Fruit fly (Drosophila melanogaster) whole organism, embryonic: ENCODE data around the gene CG2685.
A peak's percentile ranks its signal among the peaks of the same experiment; 100 is the strongest.

ENCODE experiments used
- Adf1 ChIP-seq: fragments of 200-800 bp; sonication (Bioruptor generic); IDR thresholded peaks from 2 replicates; pipeline ENCODE4 v1.3.6; 2022; ENCODE audit warnings: missing biosample characterization, missing genetic modification characterization
- CG10209 ChIP-seq: fragments of 200-800 bp; sonication (Bioruptor generic); optimal IDR thresholded peaks from 3 replicates; lab custom pipeline; 2017; ENCODE audit warnings: missing biosample characterization, mild to moderate bottlenecking, missing genetic modification characterization, missing genetic modification reagents
- CG12155 ChIP-seq: fragments of 200-800 bp; sonication (Bioruptor generic); optimal IDR thresholded peaks from 3 replicates; lab custom pipeline; 2016; ENCODE audit warnings: missing biosample characterization, missing genetic modification characterization
- CG12236 ChIP-seq: fragments of 200-800 bp; sonication (Bioruptor generic); optimal IDR thresholded peaks from 2 replicates; lab custom pipeline; 2016; ENCODE audit warnings: missing biosample characterization, missing genetic modification characterization
- CG13287 ChIP-seq: fragments of 200-800 bp; sonication (Bioruptor generic); IDR thresholded peaks from 2 replicates; pipeline ENCODE4 v1.3.6; 2022; ENCODE audit warnings: missing biosample characterization, missing genetic modification characterization; ENCODE audit not compliant: partially characterized antibody
- CG13296 ChIP-seq: fragments of 200-800 bp; sonication (Bioruptor generic); optimal IDR thresholded peaks from 3 replicates; lab custom pipeline; 2018; ENCODE audit warnings: missing biosample characterization, mild to moderate bottlenecking, missing genetic modification characterization
- CG17359 ChIP-seq: fragments of 200-800 bp; sonication (Bioruptor generic); optimal IDR thresholded peaks from 3 replicates; lab custom pipeline; 2018; ENCODE audit warnings: missing biosample characterization, mild to moderate bottlenecking, missing genetic modification characterization, moderate library complexity
- CG3065 ChIP-seq: fragments of 200-800 bp; sonication (Bioruptor generic); optimal IDR thresholded peaks from 2 replicates; lab custom pipeline; 2016; ENCODE audit warnings: missing biosample characterization, missing genetic modification characterization
- CG3163 ChIP-seq: fragments of 200-800 bp; sonication (Bioruptor generic); optimal IDR thresholded peaks from 3 replicates; lab custom pipeline; 2016; ENCODE audit warnings: missing biosample characterization, missing genetic modification characterization
- CG34376 ChIP-seq: fragments of 200-800 bp; sonication (Bioruptor generic); optimal IDR thresholded peaks from 2 replicates; lab custom pipeline; 2018; ENCODE audit warnings: missing biosample characterization, mild to moderate bottlenecking, missing genetic modification characterization
- CG7928 ChIP-seq: fragments of 200-800 bp; sonication (Bioruptor generic); optimal IDR thresholded peaks from 2 replicates; lab custom pipeline; 2017; ENCODE audit warnings: missing biosample characterization, mild to moderate bottlenecking, missing genetic modification characterization
- CG8388 ChIP-seq: fragments of 200-800 bp; sonication (Bioruptor generic); optimal IDR thresholded peaks from 2 replicates; lab custom pipeline; 2019; ENCODE audit warnings: missing biosample characterization, mild to moderate bottlenecking, missing genetic modification characterization, moderate library complexity
- CG9817 ChIP-seq: fragments of 200-800 bp; sonication (Bioruptor generic); optimal IDR thresholded peaks from 2 replicates; lab custom pipeline; 2018; ENCODE audit warnings: missing biosample characterization, mild to moderate bottlenecking, missing genetic modification characterization, moderate library complexity
- CoRest ChIP-seq: fragments of 200-800 bp; sonication (Bioruptor generic); optimal IDR thresholded peaks from 3 replicates; lab custom pipeline; 2018; ENCODE audit warnings: missing biosample characterization, mild to moderate bottlenecking, missing genetic modification characterization, moderate library complexity
- D19B ChIP-seq: fragments of 200-800 bp; sonication (Bioruptor generic); optimal IDR thresholded peaks from 2 replicates; lab custom pipeline; 2017; ENCODE audit warnings: missing biosample characterization, mild to moderate bottlenecking, missing genetic modification characterization
- HmgZ ChIP-seq: fragments of 200-800 bp; sonication (Bioruptor generic); optimal IDR thresholded peaks from 2 replicates; lab custom pipeline; 2018; ENCODE audit warnings: missing biosample characterization, mild to moderate bottlenecking, missing genetic modification characterization
- Lim3 ChIP-seq: fragments of 200-800 bp; sonication (Bioruptor generic); IDR thresholded peaks from 2 replicates; pipeline ENCODE4 v1.3.6; 2022; ENCODE audit warnings: missing biosample characterization, missing genetic modification characterization
- MBD-R2 ChIP-seq: fragments of 200-800 bp; sonication (Bioruptor generic); IDR thresholded peaks from 2 replicates; pipeline ENCODE4 v1.3.6; 2022; ENCODE audit warnings: missing biosample characterization, missing genetic modification characterization
- MESR4 ChIP-seq: fragments of 200-800 bp; sonication (Bioruptor generic); optimal IDR thresholded peaks from 2 replicates; lab custom pipeline; 2018; ENCODE audit warnings: missing biosample characterization, mild to moderate bottlenecking, missing genetic modification characterization, moderate library complexity
- Med ChIP-seq: fragments of 200-800 bp; sonication (Bioruptor generic); peaks from one replicate; lab custom pipeline; 2016; ENCODE audit warnings: missing biosample characterization, missing genetic modification characterization, mild to moderate bottlenecking, inconsistent platforms, moderate library complexity
- Myb ChIP-seq: fragments of 200-800 bp; sonication (Bioruptor generic); optimal IDR thresholded peaks from 2 replicates; lab custom pipeline; 2016; ENCODE audit warnings: missing biosample characterization, missing genetic modification characterization
- Nf-YB ChIP-seq: fragments of 200-800 bp; sonication (Bioruptor generic); optimal IDR thresholded peaks from 3 replicates; lab custom pipeline; 2019; ENCODE audit warnings: missing biosample characterization, mild to moderate bottlenecking, missing genetic modification characterization, moderate library complexity
- Pdp1 ChIP-seq, 2 experiments: fragments of 200-800 bp; sonication (Bioruptor generic); optimal IDR thresholded peaks; 3 replicates each; lab custom pipeline; 2016; ENCODE audit warnings: missing biosample characterization in 2 of 2, missing genetic modification characterization in 2 of 2, mild to moderate bottlenecking in 1 of 2, moderate library complexity in 1 of 2
- Poxn ChIP-seq: fragments of 200-800 bp; sonication (Bioruptor generic); IDR thresholded peaks from 2 replicates; pipeline ENCODE4 v1.3.6; 2022; ENCODE audit warnings: missing biosample characterization, missing genetic modification characterization
- Sry-β ChIP-seq: fragments of 200-800 bp; sonication (Bioruptor generic); optimal IDR thresholded peaks from 2 replicates; lab custom pipeline; 2018; ENCODE audit warnings: missing biosample characterization, mild to moderate bottlenecking, missing genetic modification characterization, moderate library complexity
- Trl ChIP-seq, 3 experiments: fragments of >200 bp in 2 of 3; fragments of 200-800 bp in 1 of 3; sonication (Bioruptor generic) in 1 of 3; optimal IDR thresholded peaks; 2 replicates in 1 of 3; 3 replicates in 2 of 3; lab custom pipeline; 2016 to 2017; ENCODE audit warnings: missing biosample characterization in 1 of 3, missing genetic modification characterization in 1 of 3
- amos ChIP-seq: fragments of 200-800 bp; sonication (Bioruptor generic); IDR thresholded peaks from 2 replicates; pipeline ENCODE4 v1.3.6; 2022; ENCODE audit warnings: missing biosample characterization, missing genetic modification characterization; ENCODE audit not compliant: partially characterized antibody
- bsh ChIP-seq, 2 experiments: fragments of 200-800 bp; sonication (Bioruptor generic); optimal IDR thresholded peaks; 2 replicates each; lab custom pipeline; 2017 to 2018; ENCODE audit warnings: mild to moderate bottlenecking in 2 of 2, missing biosample characterization in 2 of 2, missing genetic modification characterization in 2 of 2, moderate library complexity in 1 of 2
- cas ChIP-seq: fragments of 200-800 bp; sonication (Bioruptor generic); IDR thresholded peaks from 2 replicates; pipeline ENCODE4 v1.3.6; 2022; ENCODE audit warnings: missing biosample characterization, missing genetic modification characterization
- cg ChIP-seq: fragments of 200-800 bp; sonication (Bioruptor generic); optimal IDR thresholded peaks from 3 replicates; lab custom pipeline; 2019; ENCODE audit warnings: missing biosample characterization, mild to moderate bottlenecking, missing genetic modification characterization, moderate library complexity
- chif ChIP-seq, 2 experiments: fragments of 200-800 bp; sonication (Bioruptor generic); optimal IDR thresholded peaks; 3 replicates each; lab custom pipeline; 2016; ENCODE audit warnings: missing biosample characterization in 2 of 2, missing genetic modification characterization in 2 of 2
- emc ChIP-seq: fragments of 200-800 bp; sonication (Bioruptor generic); optimal IDR thresholded peaks from 2 replicates; lab custom pipeline; 2016; ENCODE audit warnings: missing biosample characterization, missing genetic modification characterization
- exex ChIP-seq: fragments of 200-800 bp; sonication (Bioruptor generic); optimal IDR thresholded peaks from 4 replicates; lab custom pipeline; 2018; ENCODE audit warnings: missing biosample characterization, mild to moderate bottlenecking, missing genetic modification characterization, moderate library complexity
- eyg ChIP-seq: fragments of 200-800 bp; sonication (Bioruptor generic); optimal IDR thresholded peaks from 3 replicates; lab custom pipeline; 2016; ENCODE audit warnings: missing biosample characterization, missing genetic modification characterization
- grau ChIP-seq: fragments of 200-800 bp; optimal IDR thresholded peaks from 3 replicates; lab custom pipeline; 2019; ENCODE audit warnings: missing biosample characterization, mild to moderate bottlenecking, missing genetic modification characterization, moderate library complexity
- nom ChIP-seq: fragments of 200-800 bp; sonication (Bioruptor generic); optimal IDR thresholded peaks from 2 replicates; lab custom pipeline; 2017; ENCODE audit warnings: missing biosample characterization, missing genetic modification characterization, mild to moderate bottlenecking, moderate library complexity, missing genetic modification reagents
- pzg ChIP-seq: fragments of 200-800 bp; sonication (Bioruptor generic); optimal IDR thresholded peaks from 3 replicates; lab custom pipeline; 2018; ENCODE audit warnings: missing biosample characterization, mild to moderate bottlenecking, missing genetic modification characterization, moderate library complexity
- slbo ChIP-seq: fragments of 200-800 bp; sonication (Bioruptor generic); IDR thresholded peaks from 2 replicates; pipeline ENCODE4 v1.3.6; 2022; ENCODE audit warnings: missing biosample characterization, missing genetic modification characterization
- sqz ChIP-seq: fragments of 200-800 bp; sonication (Bioruptor generic); optimal IDR thresholded peaks from 3 replicates; lab custom pipeline; 2018; ENCODE audit warnings: missing biosample characterization, mild to moderate bottlenecking, missing genetic modification characterization
- sug ChIP-seq: fragments of 200-800 bp; optimal IDR thresholded peaks from 2 replicates; lab custom pipeline; 2019; ENCODE audit warnings: missing biosample characterization, mild to moderate bottlenecking, missing genetic modification characterization, moderate library complexity
- tap ChIP-seq: fragments of 200-800 bp; optimal IDR thresholded peaks from 3 replicates; lab custom pipeline; 2019; ENCODE audit warnings: missing biosample characterization, mild to moderate bottlenecking, missing genetic modification characterization, moderate library complexity
- toy ChIP-seq: fragments of 200-800 bp; sonication (Bioruptor generic); IDR thresholded peaks from 2 replicates; pipeline ENCODE4 v1.3.6; 2022; ENCODE audit warnings: missing biosample characterization, missing genetic modification characterization
- trem ChIP-seq: fragments of 200-800 bp; optimal IDR thresholded peaks from 3 replicates; lab custom pipeline; 2019; ENCODE audit warnings: missing biosample characterization, mild to moderate bottlenecking, missing genetic modification characterization, moderate library complexity
- twi ChIP-seq: fragments of 200-800 bp; optimal IDR thresholded peaks from 2 replicates; lab custom pipeline; 2019; ENCODE audit warnings: missing biosample characterization, mild to moderate bottlenecking, missing genetic modification characterization, moderate library complexity
- unc-4 ChIP-seq: fragments of 200-800 bp; sonication (Bioruptor generic); IDR thresholded peaks from 2 replicates; pipeline ENCODE4 v1.3.6; 2022; ENCODE audit warnings: missing biosample characterization, missing genetic modification characterization; ENCODE audit not compliant: partially characterized antibody
- zf30C ChIP-seq: fragments of 200-800 bp; sonication (Bioruptor generic); optimal IDR thresholded peaks from 3 replicates; lab custom pipeline; 2018; ENCODE audit warnings: missing biosample characterization, mild to moderate bottlenecking, missing genetic modification characterization

CG2685 gene

DNA sequence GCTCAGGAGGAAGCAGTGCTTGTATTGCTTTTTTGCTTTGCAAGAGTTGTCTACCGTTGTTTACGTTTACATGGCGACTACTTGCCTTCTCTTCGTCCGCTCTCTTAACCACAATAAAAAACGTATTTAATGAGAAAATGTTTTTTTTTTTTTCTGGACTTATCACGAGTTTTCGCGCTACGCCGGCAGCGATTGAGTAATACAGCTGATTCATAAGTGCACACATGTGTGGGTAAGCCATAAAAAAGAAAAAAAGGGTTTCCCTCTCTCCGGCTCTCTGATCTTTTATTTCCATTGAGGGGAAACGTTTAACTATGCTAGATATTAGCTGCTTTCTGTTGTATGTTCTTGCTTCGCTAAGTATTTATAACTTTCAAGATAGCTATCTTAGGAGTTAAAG lies 28.3 kb upstream of the CG2685 start:
- peak; percentile 78 for TF ChIP-seq CG3163 (GFP tag; lab: Kevin White, UChicago)
- no peak for TF ChIP-seq slbo
- TF ChIP-seq Trl (optimal IDR thresholded peaks at IDR 0.05; lab: Kevin White, UChicago) = peak in 1 of 2 experiments; percentile 35
- no peak for TF ChIP-seq Trl (GFP tag; optimal IDR thresholded peaks at IDR 0.05; lab: Kevin White, UChicago)
- TF ChIP-seq Pdp1 (GFP tag; optimal IDR thresholded peaks at IDR 0.05; lab: Kevin White, UChicago) = peak in 1 of 2 experiments; percentile 82
- TF ChIP-seq exex (tag; lab: Kevin White, UChicago) = peak; percentile 47
- peak; percentile 53; the same call in 1 of the 2 replicates for TF ChIP-seq Adf1 (GFP tag; lab: Robert Waterston, UW)
- peak; percentile 13 for TF ChIP-seq CG34376 (GFP tag; lab: Kevin White, UChicago)
- no peak for TF ChIP-seq Nf-YB (GFP tag; lab: Kevin White, UChicago)
- no peak for TF ChIP-seq amos (GFP tag; lab: Robert Waterston, UW)
- peak; percentile 81 for TF ChIP-seq sqz (GFP tag; lab: Kevin White, UChicago)
- peak; percentile 11 for TF ChIP-seq cg (GFP tag; lab: Kevin White, UChicago)
- peak; percentile 78 for TF ChIP-seq nom (GFP tag; lab: Kevin White, UChicago)
- TF ChIP-seq CG17359 (tag; lab: Kevin White, UChicago) = peak; percentile 65
- TF ChIP-seq bsh (GFP tag; optimal IDR thresholded peaks at IDR 0.05; lab: Kevin White, UChicago) = peak in 1 of 2 experiments; percentile 48
- TF ChIP-seq, all 482 proteins: peak for 11

- TF ChIP-seq CG13296 (GFP tag; lab: Kevin White, UChicago) = no peak
- no peak for TF ChIP-seq emc (GFP tag; lab: Kevin White, UChicago)
- no peak for TF ChIP-seq CG3065 (GFP tag; lab: Kevin White, UChicago)
- TF ChIP-seq twi (tag; lab: Kevin White, UChicago) = no peak
- TF ChIP-seq MESR4 (GFP tag; lab: Kevin White, UChicago) = no peak
- TF ChIP-seq Poxn (GFP tag; lab: Robert Waterston, UW) = no peak
- no peak for TF ChIP-seq CG9817 (tag; lab: Kevin White, UChicago)
- no peak for TF ChIP-seq chif (GFP tag; optimal IDR thresholded peaks at IDR 0.05; lab: Kevin White, UChicago)
- no peak for TF ChIP-seq amos (GFP tag; lab: Robert Waterston, UW)
- TF ChIP-seq CG8388 (GFP tag; lab: Kevin White, UChicago) = no peak
- no peak for TF ChIP-seq CG12236 (GFP tag; lab: Kevin White, UChicago)
- no peak for TF ChIP-seq zf30C (GFP tag; lab: Kevin White, UChicago)
- no peak for TF ChIP-seq CG10209 (GFP tag; lab: Kevin White, UChicago)
Measured at dm6 chrX:2740084-2740483, 26.3 kb upstream of the CG2685 start, which contains the start of gene kirre. TSS of gene kirre (plus strand) at chrX:2740384.

DNA sequence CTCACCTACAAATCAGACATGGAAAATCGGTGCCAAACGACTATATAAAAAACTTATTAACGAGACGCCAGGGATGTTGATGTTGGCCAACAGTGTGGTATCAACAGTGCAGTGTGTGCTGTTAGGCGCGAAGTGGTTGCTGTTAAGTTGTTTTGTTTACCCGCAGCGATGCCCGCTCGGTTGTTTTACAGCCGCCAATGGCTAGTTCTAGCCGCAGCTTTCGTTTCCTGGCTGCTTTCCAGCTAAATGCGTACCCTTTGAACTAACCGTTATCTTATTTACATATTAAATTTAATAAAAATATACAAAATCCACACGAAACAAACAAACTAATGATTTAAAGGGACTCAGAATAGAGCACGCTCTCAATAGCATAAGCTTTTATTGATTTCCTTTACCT lies 24.9 kb upstream of the CG2685 start, which contains the start of gene crm:
crm (minus strand) TSS at position 111 of the 400 bp plus-strand sequence.
- TF ChIP-seq sug (tag; lab: Kevin White, UChicago) (peak; percentile 14), MBD-R2 (peak; percentile 63), Med (GFP tag; lab: Kevin White, UChicago) (peak; percentile 45), toy (no peak), D19B (GFP tag; lab: Kevin White, UChicago) (no peak), CoRest (tag; lab: Kevin White, UChicago) (peak; percentile 9), CG7928 (no peak), tap (tag; lab: Kevin White, UChicago) (no peak), Lim3 (GFP tag; lab: Robert Waterston, UW) (no peak), eyg (no peak), Myb (GFP tag; lab: Kevin White, UChicago) (peak; percentile 45), unc-4 (GFP tag; lab: Robert Waterston, UW) (peak; percentile 34; the same call in 1 of the 2 replicates), CG13287 (GFP tag; lab: Robert Waterston, UW) (peak; percentile 26; the same call in 1 of the 2 replicates), Sry-β (GFP tag; lab: Kevin White, UChicago) (peak; percentile 98), trem (tag; lab: Kevin White, UChicago) (peak; percentile 30), grau (tag; lab: Kevin White, UChicago) (peak; percentile 5), cas (GFP tag; lab: Robert Waterston, UW) (no peak), HmgZ (tag; lab: Kevin White, UChicago) (peak; percentile 15), CG12155 (peak; percentile 8), pzg (peak; percentile 54)
